Fruit fly (Drosophila melanogaster) whole organism, adult: ENCODE data around the gene Orp8.

Source experiments
- CG14711 ChIP-seq: fragments of 200-800 bp; sonication (Bioruptor generic); optimal IDR thresholded peaks from 2 replicates; lab custom pipeline; 2018; ENCODE audit warnings: missing biosample characterization, mild to moderate bottlenecking, missing genetic modification characterization, moderate library complexity
- CG33017 ChIP-seq: fragments of 200-800 bp; sonication (Bioruptor generic); optimal IDR thresholded peaks from 2 replicates; lab custom pipeline; 2018; ENCODE audit warnings: missing biosample characterization, mild to moderate bottlenecking, missing genetic modification characterization, moderate library complexity
- CG7045 ChIP-seq: fragments of 200-800 bp; sonication (Bioruptor generic); optimal IDR thresholded peaks from 2 replicates; lab custom pipeline; 2017; ENCODE audit warnings: missing biosample characterization, mild to moderate bottlenecking, missing genetic modification characterization
- CG7101 ChIP-seq: fragments of 200-800 bp; sonication (Bioruptor generic); optimal IDR thresholded peaks from 2 replicates; lab custom pipeline; 2018; ENCODE audit warnings: missing biosample characterization, mild to moderate bottlenecking, missing genetic modification characterization, moderate library complexity
- Clk ChIP-seq: fragments of 200-800 bp; sonication (Bioruptor generic); optimal IDR thresholded peaks from 2 replicates; lab custom pipeline; 2017; ENCODE audit warnings: missing biosample characterization, missing genetic modification characterization
- Crg-1 ChIP-seq: fragments of 200-800 bp; sonication (Bioruptor generic); optimal IDR thresholded peaks from 2 replicates; lab custom pipeline; 2016; ENCODE audit warnings: missing biosample characterization, missing genetic modification characterization
- Hr96 ChIP-seq: fragments of 200-800 bp; sonication (Bioruptor generic); optimal IDR thresholded peaks from 2 replicates; lab custom pipeline; 2016; ENCODE audit warnings: missing biosample characterization, missing genetic modification characterization
- Mnt ChIP-seq: fragments of 200-800 bp; sonication (Bioruptor generic); optimal IDR thresholded peaks from 2 replicates; lab custom pipeline; 2016; ENCODE audit warnings: missing biosample characterization, mild to moderate bottlenecking, missing genetic modification characterization
- bab1 ChIP-seq: fragments of 200-800 bp; sonication (Bioruptor generic); optimal IDR thresholded peaks from 3 replicates; lab custom pipeline; 2019; ENCODE audit warnings: missing biosample characterization, mild to moderate bottlenecking, missing genetic modification characterization, moderate library complexity
- cic ChIP-seq: fragments of 200-800 bp; sonication (Bioruptor generic); optimal IDR thresholded peaks from 2 replicates; lab custom pipeline; 2017; ENCODE audit warnings: missing biosample characterization, mild to moderate bottlenecking, missing genetic modification characterization, moderate library complexity
- cnc ChIP-seq, 2 experiments: fragments of >200 bp; optimal IDR thresholded peaks; 2 replicates each; lab custom pipeline; 2017
- kay ChIP-seq: fragments of 200-800 bp; sonication (Bioruptor generic); peaks from one replicate; lab custom pipeline; 2016; ENCODE audit warnings: missing biosample characterization, missing genetic modification characterization, borderline replicate concordance
- pad ChIP-seq: fragments of 200-800 bp; sonication (Bioruptor generic); optimal IDR thresholded peaks from 3 replicates; lab custom pipeline; 2017; ENCODE audit warnings: missing biosample characterization, missing genetic modification characterization, mild to moderate bottlenecking, moderate library complexity, missing genetic modification reagents
- tj ChIP-seq: fragments of 200-800 bp; sonication (Bioruptor generic); optimal IDR thresholded peaks from 3 replicates; lab custom pipeline; 2017; ENCODE audit warnings: missing biosample characterization, mild to moderate bottlenecking, missing genetic modification characterization, moderate library complexity

DNA sequence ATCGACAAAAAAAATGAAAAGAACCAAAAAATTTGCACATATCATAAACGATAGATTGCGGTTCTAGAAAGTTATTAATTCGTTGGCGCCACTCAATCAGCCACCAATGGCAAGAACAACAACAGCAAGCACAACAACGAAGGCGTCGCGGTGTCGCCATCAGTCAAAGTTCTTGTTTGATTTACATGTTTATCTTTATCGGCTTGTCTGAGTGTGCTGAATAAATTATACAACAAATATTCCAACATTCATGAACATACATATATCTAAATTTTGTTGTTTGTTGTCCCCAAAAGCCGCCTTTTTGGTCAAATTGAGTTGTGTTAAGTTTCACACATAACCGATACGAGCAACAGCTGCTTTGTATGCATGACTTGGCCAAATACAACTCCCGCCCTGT, 35.6 kb upstream of the Orp8 start:
- TF ChIP-seq CG33017 (tag; lab: Kevin White, UChicago) (no peak), kay (GFP tag; lab: Kevin White, UChicago) (no peak), Mnt (no peak), CG7045 (GFP tag; lab: Kevin White, UChicago) (no peak), CG7101 (tag; lab: Kevin White, UChicago) (no peak), Hr96 (no peak), tj (GFP tag; lab: Kevin White, UChicago) (no peak), cic (GFP tag; lab: Kevin White, UChicago) (no peak), pad (GFP tag; lab: Kevin White, UChicago) (no peak), Crg-1 (GFP tag; lab: Kevin White, UChicago) (no peak), cnc (optimal IDR thresholded peaks at IDR 0.05; lab: Kevin White, UChicago) (no peak), CG14711 (tag; lab: Kevin White, UChicago) (no peak), bab1 (GFP tag; lab: Kevin White, UChicago) (no peak), Clk (GFP tag; lab: Kevin White, UChicago) (no peak)
